Fruit fly (Drosophila melanogaster) ovary, adult (tissue): ENCODE data around the gene CG13041.

ENCODE experiments used
- CG17801 ChIP-seq: fragments of 200-800 bp; optimal IDR thresholded peaks from 2 replicates; lab custom pipeline; 2019; ENCODE audit warnings: missing biosample characterization, mild to moderate bottlenecking, missing genetic modification characterization, moderate library complexity; ENCODE audit not compliant: partially characterized antibody

CG13041 gene

dm6 chr3L:16346023-16346422, 26.7 kb upstream of the CG13041 start, which contains the start of gene CG33257:
Gene CG33257, plus strand, starts transcription at chr3L:16346323.
- TF ChIP-seq CG17801 = no peak

dm6 chr3L:16339873-16340272, 20.5 kb upstream of the CG13041 start:
- no peak for TF ChIP-seq CG17801

- TF ChIP-seq CG17801 = no peak
Observed at dm6 chr3L:16339463-16339862, 20.1 kb upstream of the CG13041 start.

DNA sequence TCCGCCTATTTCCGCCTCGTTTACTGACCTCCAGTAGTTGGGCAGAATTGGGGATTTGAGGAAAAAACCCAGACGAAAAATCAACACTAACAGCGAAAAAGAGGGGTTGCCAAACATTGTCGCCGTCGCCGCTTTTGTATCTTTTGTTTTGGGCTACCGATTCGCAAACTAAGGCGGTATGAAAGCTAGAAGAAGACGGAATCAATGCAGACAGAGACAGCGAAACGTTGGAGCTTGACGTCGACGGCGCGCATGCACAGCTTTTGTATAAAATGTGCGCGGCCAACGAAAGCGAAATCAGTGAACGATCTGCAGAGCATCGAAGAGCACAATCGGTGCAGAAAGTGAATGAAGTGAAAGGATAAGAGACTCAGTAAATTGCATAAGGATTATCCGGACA, 19.4 kb upstream of the CG13041 start, which contains the start of gene CG4998:
Gene CG4998, plus strand, starts transcription at position 301 of the 400 bp plus-strand sequence.
- no peak for TF ChIP-seq CG17801

- no peak for TF ChIP-seq CG17801
Observed at dm6 chr3L:16337739-16338138, 18.4 kb upstream of the CG13041 start.

dm6 chr3L:16334876-16335275, 15.6 kb upstream of the CG13041 start:
- no peak for TF ChIP-seq CG17801

DNA sequence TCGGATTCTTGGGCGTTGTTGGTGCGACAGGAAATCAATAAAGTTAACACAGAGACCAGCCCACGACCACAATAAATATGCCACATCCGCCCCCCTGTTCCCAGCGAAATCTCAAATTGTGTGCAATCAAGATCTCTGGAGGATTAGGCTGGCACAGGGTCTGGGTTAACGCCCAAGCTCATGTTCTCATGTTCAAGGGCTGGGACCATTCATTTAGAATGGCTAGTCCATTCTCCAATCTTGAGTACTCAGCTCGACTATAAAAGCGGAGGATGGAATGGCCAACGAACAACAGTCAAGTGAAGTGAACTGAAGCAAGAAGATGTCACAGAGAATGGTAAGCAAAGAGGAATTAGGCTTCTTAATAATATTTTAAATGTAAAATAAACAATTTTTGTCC, 13.7 kb upstream of the CG13041 start, which contains the start of gene CG13056:
Gene CG13056, plus strand, starts transcription at position 301 of the 400 bp plus-strand sequence.
- no peak for TF ChIP-seq CG17801

DNA sequence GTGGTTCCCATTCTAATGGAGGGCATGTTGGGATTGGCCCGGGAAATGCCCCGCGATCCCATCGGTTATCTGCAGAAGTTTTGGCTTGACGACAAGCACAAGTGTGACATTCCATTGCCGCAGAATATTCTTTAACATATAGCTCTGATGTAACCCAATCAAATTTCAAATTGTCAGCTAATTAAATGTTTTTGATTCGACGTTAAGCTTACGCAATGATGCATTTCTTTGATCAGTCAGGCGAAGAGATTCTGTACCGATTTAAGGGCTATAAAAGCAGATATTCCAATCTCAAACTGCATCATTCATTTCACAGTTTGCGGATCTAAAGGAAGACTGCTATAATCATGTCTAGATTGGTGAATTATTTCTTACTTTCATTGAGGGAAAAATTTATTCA, 12.3 kb upstream of the CG13041 start, which contains the start of gene retinin:
Gene retinin, plus strand, starts transcription at position 301 of the 400 bp plus-strand sequence.
- TF ChIP-seq CG17801 = no peak

DNA sequence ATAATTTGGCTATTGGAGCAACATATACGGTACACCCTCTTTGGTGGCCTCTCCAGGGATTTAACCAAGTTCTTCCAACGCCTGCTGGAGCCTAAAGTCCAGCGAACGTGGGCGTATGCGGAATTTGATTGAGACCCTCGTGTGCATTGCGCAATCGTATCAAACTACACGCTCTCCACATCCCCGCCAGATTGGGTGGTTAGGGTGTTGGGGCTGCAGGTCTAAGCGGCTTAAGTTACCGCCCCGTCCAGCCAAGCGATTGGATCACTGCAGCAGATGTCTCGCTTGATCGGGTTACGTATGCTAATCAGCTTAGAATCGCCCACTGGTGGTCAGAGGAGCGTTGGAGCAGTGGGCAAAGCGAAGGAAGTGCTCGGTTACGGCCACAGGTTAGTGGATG, 11.4 kb upstream of the CG13041 start, which contains the start of gene CG33060:
Gene CG33060, plus strand, starts transcription at position 301 of the 400 bp plus-strand sequence.
- TF ChIP-seq CG17801 = no peak

- no peak for TF ChIP-seq CG17801
Observed at dm6 chr3L:16329495-16329894, 10.2 kb upstream of the CG13041 start, which contains the start of gene CG33061. Gene CG33061, plus strand, starts transcription at chr3L:16329795.

DNA sequence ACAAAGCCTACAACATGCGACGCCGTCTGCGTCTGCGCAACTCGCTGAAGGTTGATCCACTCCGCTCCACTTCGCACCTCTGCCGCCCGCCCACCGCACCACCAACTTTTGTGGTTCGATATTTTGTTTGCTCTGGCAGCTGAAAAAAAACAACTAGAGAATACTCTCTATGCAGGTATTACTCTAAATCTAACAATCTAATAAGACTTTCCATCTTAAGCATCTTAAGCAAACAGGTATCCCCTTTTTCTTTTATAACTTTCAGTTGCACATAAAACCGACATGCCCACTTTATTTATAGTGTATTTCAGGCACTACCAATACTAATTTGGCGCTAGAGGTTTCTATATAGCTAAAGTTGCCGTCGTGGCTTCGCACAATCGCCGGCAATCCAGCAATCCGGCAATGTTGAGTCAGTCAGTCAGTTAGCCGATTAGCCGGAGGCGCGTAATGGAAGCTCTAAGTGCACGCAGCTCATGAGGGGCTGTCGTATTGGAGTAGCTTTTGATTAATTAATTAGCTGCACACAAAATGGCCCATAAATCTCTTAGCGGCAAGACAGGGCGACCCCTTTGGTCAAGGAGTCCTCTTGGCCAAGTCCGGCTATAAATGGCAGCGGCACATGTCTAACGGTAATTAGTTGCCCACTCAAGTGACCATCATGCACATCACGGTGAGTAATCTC, 9.0 kb upstream of the CG13041 start, which contains the start of gene CG13058:
Gene CG13058, plus strand, starts transcription at position 635 of the 685 bp plus-strand sequence.
- TF ChIP-seq CG17801 = no peak

DNA sequence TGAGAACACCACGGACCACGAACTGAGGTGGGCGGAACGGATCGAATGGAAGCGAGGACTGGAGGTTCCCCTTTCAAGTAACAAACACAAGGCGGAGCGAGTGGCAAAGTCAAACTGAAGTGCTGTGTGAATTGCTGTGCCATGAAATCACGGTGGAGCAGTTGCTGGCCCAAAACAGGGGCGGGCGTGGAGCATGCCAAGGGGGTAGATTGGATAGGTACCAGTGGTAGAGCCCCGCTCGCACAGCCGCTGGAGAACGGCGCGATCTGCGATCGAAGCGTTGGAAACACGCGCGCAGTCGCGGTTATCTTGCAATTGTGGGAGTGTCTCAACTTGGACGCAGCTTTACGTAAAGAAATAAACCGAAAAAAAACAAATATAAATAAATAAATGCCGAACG, 8.4 kb upstream of the CG13041 start, which contains the start of gene CG13038:
Gene CG13038, minus strand, starts transcription at position 118 of the 400 bp plus-strand sequence.
- TF ChIP-seq CG17801 = no peak

dm6 chr3L:16326657-16327056, 7.3 kb upstream of the CG13041 start, which contains the start of the genes CG13040 and CG13039:
Gene CG13040, minus strand, starts transcription at chr3L:16326757.
Gene CG13039, minus strand, starts transcription at chr3L:16326762.
- no peak for TF ChIP-seq CG17801

DNA sequence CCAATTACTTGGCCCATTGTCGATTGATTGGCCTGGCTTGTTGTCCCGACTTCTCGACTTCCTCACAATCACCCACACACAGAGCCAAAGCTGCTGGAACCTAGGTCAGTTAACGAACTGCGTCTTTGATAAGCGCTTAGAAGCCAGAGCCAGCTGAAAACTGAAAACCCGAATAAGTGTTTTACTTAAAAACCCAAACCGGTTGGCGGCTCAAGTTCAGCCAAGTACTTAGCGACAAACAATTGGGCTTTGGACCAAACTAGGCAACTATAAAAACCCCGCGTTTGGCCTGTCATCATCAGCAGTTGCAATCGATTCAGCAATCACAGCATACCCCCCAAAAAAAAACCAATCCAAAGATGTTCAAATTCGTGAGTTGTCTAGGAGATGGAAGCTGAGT, 4.0 kb upstream of the CG13041 start, which contains the start of gene CG13059:
Gene CG13059, plus strand, starts transcription at position 301 of the 400 bp plus-strand sequence.
- no peak for TF ChIP-seq CG17801

- TF ChIP-seq CG17801 = no peak
Observed at dm6 chr3L:16321172-16321571, 1.8 kb upstream of the CG13041 start, which contains the start of gene CG42718. Gene CG42718, minus strand, starts transcription at chr3L:16321272.

DNA sequence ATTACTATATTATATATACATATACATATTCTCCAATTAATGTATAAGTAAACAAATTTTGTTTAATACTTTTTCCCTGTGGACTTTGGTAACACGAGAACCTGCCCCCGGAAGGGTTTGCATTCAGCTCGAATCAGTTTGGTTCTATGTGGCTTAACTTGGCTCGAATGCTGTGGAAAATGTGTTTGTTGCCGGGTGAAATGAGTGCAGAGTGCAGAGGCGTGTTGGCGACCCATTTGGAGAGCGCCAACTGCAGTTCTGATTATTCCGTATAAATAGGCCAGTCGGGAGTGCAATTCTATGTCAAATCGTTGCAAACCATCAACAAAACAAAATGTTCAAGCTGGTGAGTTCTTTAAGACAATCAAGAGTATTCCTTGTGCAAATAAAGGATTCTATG, 1.6 kb downstream of the CG13041 start, which contains the start of gene Nplp3:
Gene Nplp3, plus strand, starts transcription at position 301 of the 400 bp plus-strand sequence.
- TF ChIP-seq CG17801 = no peak

DNA sequence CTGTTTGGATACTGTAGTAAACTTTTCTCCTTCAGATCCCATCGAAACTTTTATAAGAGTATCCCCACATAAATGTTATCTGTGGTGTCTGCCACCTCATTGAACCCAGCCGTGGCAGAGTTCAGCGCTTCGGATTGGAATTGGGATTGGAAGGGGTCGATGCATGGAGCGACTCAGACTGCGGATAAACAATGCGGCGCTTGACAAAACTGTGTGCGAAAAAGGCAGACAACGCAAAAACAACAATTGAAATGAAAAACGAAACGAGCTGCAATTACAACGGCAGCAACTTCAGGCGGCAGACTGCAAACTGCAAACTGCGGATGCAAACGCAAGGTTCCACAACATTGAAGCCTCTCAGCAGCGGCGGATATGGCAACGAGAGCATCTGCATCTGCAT, 5.3 kb downstream of the CG13041 start, which contains the start of gene CG13062:
Gene CG13062, plus strand, starts transcription at position 301 of the 400 bp plus-strand sequence.
- no peak for TF ChIP-seq CG17801
